Worm (Caenorhabditis elegans) whole organism, young adult: ENCODE data around the gene try-5.

Source experiments
- F23B12.7 ChIP-seq: sonication (generic microtip); optimal IDR thresholded peaks from 2 replicates; lab custom pipeline; 2017; ENCODE audit warnings: missing genetic modification characterization, mild to moderate bottlenecking, missing compliant biosample characterization, antibody characterized with exemption, moderate library complexity; ENCODE audit not compliant: insufficient read depth
- F49E8.2 ChIP-seq: sonication (generic microtip); optimal IDR thresholded peaks from 3 replicates; lab custom pipeline; 2017; ENCODE audit warnings: missing genetic modification characterization, mild to moderate bottlenecking, missing compliant biosample characterization, antibody characterized with exemption, moderate library complexity; ENCODE audit not compliant: insufficient read depth
- F57A8.1 ChIP-seq: fragments of 200-800 bp; sonication (Bioruptor generic); optimal IDR thresholded peaks from 2 replicates; lab custom pipeline; 2018; ENCODE audit warnings: mild to moderate bottlenecking, missing genetic modification characterization, moderate library complexity, missing compliant biosample characterization
- F57C9.4 ChIP-seq: sonication (generic microtip); optimal IDR thresholded peaks from 2 replicates; lab custom pipeline; 2017; ENCODE audit warnings: mild to moderate bottlenecking, missing genetic modification characterization, missing compliant biosample characterization
- attf-5 ChIP-seq: fragments of 200-800 bp; sonication (Bioruptor generic); optimal IDR thresholded peaks from 2 replicates; lab custom pipeline; 2018; ENCODE audit warnings: mild to moderate bottlenecking, missing genetic modification characterization, missing compliant biosample characterization
- cebp-1 ChIP-seq, 2 experiments: fragments of 200-800 bp in 1 of 2; sonication (Bioruptor generic) in 1 of 2; sonication (generic microtip) in 1 of 2; IDR thresholded peaks in 1 of 2; optimal IDR thresholded peaks in 1 of 2; 2 replicates each; pipeline versions ENCODE4 v1.3.6 to Lab custom; 2017 to 2022; ENCODE audit warnings: missing compliant biosample characterization in 2 of 2, missing genetic modification characterization in 2 of 2, mild to moderate bottlenecking in 1 of 2, missing genetic modification reagents in 1 of 2, moderate library complexity in 1 of 2
- ceh-79 ChIP-seq: sonication (generic microtip); optimal IDR thresholded peaks from 2 replicates; lab custom pipeline; 2017; ENCODE audit warnings: mild to moderate bottlenecking, missing genetic modification characterization, missing compliant biosample characterization
- hrde-1 ChIP-seq: sonication (generic microtip); optimal IDR thresholded peaks from 2 replicates; lab custom pipeline; 2016; ENCODE audit warnings: missing genetic modification characterization, mild to moderate bottlenecking, missing compliant biosample characterization, moderate library complexity, missing genotype, missing genetic modification reagents, borderline replicate concordance
- pbrm-1 ChIP-seq: fragments of 200-800 bp; sonication (Bioruptor generic); IDR thresholded peaks from 2 replicates; pipeline ENCODE4 v1.3.6; 2022; ENCODE audit warnings: missing genetic modification reagents, missing genetic modification characterization, missing compliant biosample characterization
- pha-4 ChIP-seq: fragments of 150-350 bp; sonication (generic microtip); optimal IDR thresholded peaks from 2 replicates; lab custom pipeline; 2014; ENCODE audit warnings: missing biosample characterization, missing genetic modification reagents, missing genetic modification characterization
- snpc-1.1 ChIP-seq: sonication (generic microtip); optimal IDR thresholded peaks from 2 replicates; lab custom pipeline; 2017; ENCODE audit warnings: missing genetic modification characterization, mild to moderate bottlenecking, missing compliant biosample characterization, antibody characterized with exemption, moderate library complexity, missing genotype, missing genetic modification reagents; ENCODE audit not compliant: insufficient read depth
- tbp1 ChIP-seq: fragments of 200-800 bp; sonication (Bioruptor generic); optimal IDR thresholded peaks from 2 replicates; lab custom pipeline; 2018; ENCODE audit warnings: mild to moderate bottlenecking, missing genetic modification characterization, missing compliant biosample characterization
- unc-62 ChIP-seq: fragments of 150-350 bp; optimal IDR thresholded peaks from 2 replicates; lab custom pipeline; 2014; ENCODE audit warnings: missing biosample characterization, missing genetic modification reagents, missing genetic modification characterization

ce11 chrV:9370986-9371385 is 24.1 kb downstream of the try-5 start, which contains the start of gene E02C12.6:
- no peak for TF ChIP-seq ceh-79
- TF ChIP-seq hrde-1 = no peak
- no peak for TF ChIP-seq tbp1 (GFP tag; lab: Kevin White, UChicago)
- no peak for TF ChIP-seq pha-4 (tag; lab: Kevin White, UChicago)
- TF ChIP-seq snpc-1.1 (tag; lab: Kevin White, UChicago) = no peak
- TF ChIP-seq F23B12.7 (tag; lab: Kevin White, UChicago) = no peak
- TF ChIP-seq attf-5 (GFP tag; lab: Kevin White, UChicago) = no peak
- no peak for TF ChIP-seq F57A8.1 (GFP tag; lab: Kevin White, UChicago)
- TF ChIP-seq F49E8.2 = no peak
- TF ChIP-seq pbrm-1 = no peak
- TF ChIP-seq unc-62 = no peak
- no peak for TF ChIP-seq cebp-1 (GFP tag; IDR thresholded peaks at IDR 0.05; lab: Robert Waterston, UW)
- no peak for TF ChIP-seq cebp-1 (tag; optimal IDR thresholded peaks at IDR 0.05; lab: Kevin White, UChicago)
- TF ChIP-seq F57C9.4 (tag; lab: Kevin White, UChicago) = no peak
